Fruit fly (Drosophila melanogaster): ENCODE data around the gene CG43330.

CG43330 gene

dm6 chr3L:22465486-22466402 lies 38.5 kb downstream of the CG43330 start, which contains the start of gene CG11438 (continued):
- TF ChIP-seq CG5180 (GFP tag; optimal IDR thresholded peaks at IDR 0.05) (peak; percentile 31), pan (optimal IDR thresholded peaks at IDR 0.05) (no peak), pan (GFP tag; optimal IDR thresholded peaks at IDR 0.05 in 1 of 2, IDR thresholded peaks at IDR 0.05 in 1 of 2) (no peak), CG10565 (GFP tag; optimal IDR thresholded peaks at IDR 0.05) (no peak), PHDP (tag; optimal IDR thresholded peaks at IDR 0.05) (peak; percentile 26), CG30431 (GFP tag; optimal IDR thresholded peaks at IDR 0.05) (no peak), CrebB (tag; optimal IDR thresholded peaks at IDR 0.05) (no peak), CG17612 (GFP tag; IDR thresholded peaks at IDR 0.05) (no peak), repo (GFP tag; optimal IDR thresholded peaks at IDR 0.05) (no peak), sd (tag; optimal IDR thresholded peaks at IDR 0.05) (peak; percentile 82), Ravus (GFP tag; IDR thresholded peaks at IDR 0.05) (no peak), pum (GFP tag; optimal IDR thresholded peaks at IDR 0.05) (no peak), CG1603 (tag; optimal IDR thresholded peaks at IDR 0.05) (no peak), CG15073 (GFP tag; optimal IDR thresholded peaks at IDR 0.05) (no peak), Stat92E (GFP tag; optimal IDR thresholded peaks at IDR 0.05) (no peak), ci (GFP tag; IDR thresholded peaks at IDR 0.05) (peak; percentile 13; the same call in 1 of the 3 replicates), gem (tag; optimal IDR thresholded peaks at IDR 0.05) (peak; percentile 3), so (GFP tag; IDR thresholded peaks at IDR 0.05) (0 out of 3 replicates have a peak, but pooled peaks have one; percentile 13), CG7357 (GFP tag; IDR thresholded peaks at IDR 0.05) (no peak), CG9727 (GFP tag; optimal IDR thresholded peaks at IDR 0.05) (no peak), Opbp (GFP tag; IDR thresholded peaks at IDR 0.05; ENCODE audit: partially characterized antibody) (0 out of 3 replicates have a peak, but pooled peaks have one; percentile 34), Lhr (GFP tag; optimal IDR thresholded peaks at IDR 0.05) (no peak), aop (GFP tag; IDR thresholded peaks at IDR 0.05) (no peak), Hey (tag; optimal IDR thresholded peaks at IDR 0.05) (no peak), Xrp1 (GFP tag; IDR thresholded peaks at IDR 0.05) (no peak), Meics (GFP tag; optimal IDR thresholded peaks at IDR 0.05) (peak; percentile 7), Asciz (GFP tag; optimal IDR thresholded peaks at IDR 0.05) (no peak), sens (GFP tag) (peak; percentile 62), CG2129 (GFP tag; IDR thresholded peaks at IDR 0.05; ENCODE audit: partially characterized antibody) (no peak), prd (optimal IDR thresholded peaks at IDR 0.05) (no peak), prd (GFP tag; IDR thresholded peaks at IDR 0.05) (no peak), HLH54F (GFP tag; optimal IDR thresholded peaks at IDR 0.05) (no peak), en (GFP tag; optimal IDR thresholded peaks at IDR 0.05) (no peak), mld (GFP tag; IDR thresholded peaks at IDR 0.05; ENCODE audit: partially characterized antibody) (no peak), sc (optimal IDR thresholded peaks at IDR 0.05) (no peak), sc (GFP tag; optimal IDR thresholded peaks at IDR 0.05) (no peak), CG3995 (GFP tag; optimal IDR thresholded peaks at IDR 0.05) (no peak), oc (tag; optimal IDR thresholded peaks at IDR 0.05) (peak; percentile 22), CG9609 (GFP tag; optimal IDR thresholded peaks at IDR 0.05) (no peak), dmrt11E (tag; optimal IDR thresholded peaks at IDR 0.05) (no peak), Fer1 (GFP tag; optimal IDR thresholded peaks at IDR 0.05) (peak; percentile 5), Aef1 (GFP tag; IDR thresholded peaks at IDR 0.05) (no peak), CG12769 (tag; optimal IDR thresholded peaks at IDR 0.05) (peak; percentile 8), ftz-f1 (GFP tag; optimal IDR thresholded peaks at IDR 0.05) (no peak), CG2120 (GFP tag; optimal IDR thresholded peaks at IDR 0.05) (peak; percentile 20), HmgD (GFP tag; optimal IDR thresholded peaks at IDR 0.05) (no peak), dan (GFP tag; IDR thresholded peaks at IDR 0.05) (no peak), wek (GFP tag; optimal IDR thresholded peaks at IDR 0.05) (no peak), CG17568 (GFP tag; optimal IDR thresholded peaks at IDR 0.05) (no peak)
